Fruit fly (Drosophila melanogaster): ENCODE measurements around the gene CG7202.

CG7202 gene

DNA sequence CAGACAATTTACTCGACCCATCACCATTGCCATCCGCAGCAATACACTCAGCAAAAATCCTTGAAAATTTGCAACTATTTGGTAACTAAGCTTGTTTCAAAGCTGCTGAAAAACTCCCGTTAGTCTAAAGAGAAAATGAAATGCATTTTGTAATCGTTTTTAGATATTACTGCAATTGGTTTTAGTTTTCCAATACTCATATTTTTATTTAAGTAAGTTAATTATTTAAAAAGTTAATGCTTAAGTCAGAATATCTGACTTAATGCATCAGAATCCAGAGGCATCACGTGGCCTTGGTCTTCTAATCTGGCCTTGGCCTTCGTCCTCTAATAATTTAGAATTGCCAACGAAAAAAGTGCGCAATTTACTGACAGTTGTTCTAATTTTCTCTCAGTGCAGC is 29.7 kb downstream of the CG7202 start (continued):
- TF ChIP-seq Doc3 (GFP tag; IDR thresholded peaks at IDR 0.05; ENCODE audit: partially characterized antibody) (no peak), kah (GFP tag; optimal IDR thresholded peaks at IDR 0.05) (no peak), yki (optimal IDR thresholded peaks at IDR 0.05) (no peak), CG4328 (GFP tag; optimal IDR thresholded peaks at IDR 0.05) (no peak), CG11247 (GFP tag; IDR thresholded peaks at IDR 0.05) (no peak), Oaz (GFP tag; IDR thresholded peaks at IDR 0.05) (no peak), dysf (GFP tag; IDR thresholded peaks at IDR 0.05) (no peak), Six4 (GFP tag; optimal IDR thresholded peaks at IDR 0.05) (no peak), CG12744 (GFP tag; optimal IDR thresholded peaks at IDR 0.05) (no peak), Sox100B (GFP tag; optimal IDR thresholded peaks at IDR 0.05) (peak; percentile 42), CG12155 (GFP tag; optimal IDR thresholded peaks at IDR 0.05) (no peak), gcm2 (GFP tag; optimal IDR thresholded peaks at IDR 0.05) (no peak), CG6765 (GFP tag; optimal IDR thresholded peaks at IDR 0.05) (no peak), gt (GFP tag; IDR thresholded peaks at IDR 0.05) (no peak), cg (GFP tag; optimal IDR thresholded peaks at IDR 0.05) (no peak), mld (GFP tag; IDR thresholded peaks at IDR 0.05; ENCODE audit: partially characterized antibody) (no peak), CG18476 (GFP tag; optimal IDR thresholded peaks at IDR 0.05) (no peak), CG17829 (tag; optimal IDR thresholded peaks at IDR 0.05) (peak; percentile 45), CG7963 (GFP tag; IDR thresholded peaks at IDR 0.05; ENCODE audit: partially characterized antibody) (no peak), CG8089 (GFP tag; optimal IDR thresholded peaks at IDR 0.05) (no peak), Scr (GFP tag; IDR thresholded peaks at IDR 0.05; ENCODE audit: partially characterized antibody) (no peak), Side (GFP tag; optimal IDR thresholded peaks at IDR 0.05) (no peak), CG8388 (GFP tag; optimal IDR thresholded peaks at IDR 0.05) (peak; percentile 23), luna (GFP tag; optimal IDR thresholded peaks at IDR 0.05) (no peak), dan (GFP tag; IDR thresholded peaks at IDR 0.05) (no peak), CG11093 (GFP tag; IDR thresholded peaks at IDR 0.05) (no peak), CG8944 (GFP tag; optimal IDR thresholded peaks at IDR 0.05) (no peak), CG14667 (GFP tag; IDR thresholded peaks at IDR 0.05) (no peak), Mes4 (GFP tag; optimal IDR thresholded peaks at IDR 0.05) (no peak), CG11695 (GFP tag; IDR thresholded peaks at IDR 0.05) (no peak), Sox102F (GFP tag; optimal IDR thresholded peaks at IDR 0.05) (peak; percentile 21), Tbp (GFP tag; optimal IDR thresholded peaks at IDR 0.05) (no peak), Gsc (GFP tag; IDR thresholded peaks at IDR 0.05) (no peak), CG13775 (GFP tag; optimal IDR thresholded peaks at IDR 0.05) (peak; percentile 39), CG18619 (GFP tag; optimal IDR thresholded peaks at IDR 0.05) (no peak), Fer3 (tag; optimal IDR thresholded peaks at IDR 0.05) (no peak), CG31365 (tag; optimal IDR thresholded peaks at IDR 0.05) (no peak), Taf1 (GFP tag; IDR thresholded peaks at IDR 0.05) (no peak), CG9797 (GFP tag; optimal IDR thresholded peaks at IDR 0.05) (no peak), CG9932 (GFP tag; IDR thresholded peaks at IDR 0.05) (no peak), run (tag; optimal IDR thresholded peaks at IDR 0.05) (no peak), Myb (GFP tag; optimal IDR thresholded peaks at IDR 0.05) (no peak), BtbVII (GFP tag; optimal IDR thresholded peaks at IDR 0.05) (no peak), Dip2 (GFP tag; IDR thresholded peaks at IDR 0.05) (no peak), CG13123 (GFP tag; optimal IDR thresholded peaks at IDR 0.05) (no peak), CG14965 (GFP tag; optimal IDR thresholded peaks at IDR 0.05; ENCODE audit: borderline replicate concordance) (no peak), CG1602 (GFP tag; optimal IDR thresholded peaks at IDR 0.05) (peak; percentile 1), da (GFP tag; optimal IDR thresholded peaks at IDR 0.05) (no peak), CG7271 (tag; optimal IDR thresholded peaks at IDR 0.05) (no peak), CG14050 (GFP tag; IDR thresholded peaks at IDR 0.05) (no peak), CG2875 (GFP tag; optimal IDR thresholded peaks at IDR 0.05) (no peak), Dref (GFP tag; IDR thresholded peaks at IDR 0.05) (no peak), HHEX (GFP tag; optimal IDR thresholded peaks at IDR 0.05) (no peak)
